Worm (Caenorhabditis elegans) whole organism, midembryonic: Measurements from ENCODE around the gene cpsf-4.

Experiments used
- T22C8.4 ChIP-seq: fragments of 200-800 bp; sonication (Bioruptor generic); IDR thresholded peaks from 2 replicates; pipeline ENCODE4 v1.3.6; 2022; ENCODE audit warnings: missing genetic modification characterization, missing compliant biosample characterization
- cog-1 ChIP-seq: sonication (generic microtip); optimal IDR thresholded peaks from 2 replicates; lab custom pipeline; 2016; ENCODE audit warnings: missing genetic modification characterization, missing compliant biosample characterization
- flt-1 ChIP-seq: fragments of 200-800 bp; sonication (Bioruptor generic); IDR thresholded peaks from 2 replicates; pipeline ENCODE4 v1.3.6; 2022; ENCODE audit warnings: missing genetic modification characterization, missing compliant biosample characterization
- klf-2 ChIP-seq: fragments of 200-800 bp; sonication (Bioruptor generic); conservative IDR thresholded peaks from 2 replicates; pipeline ENCODE4 v1.3.6; 2022; ENCODE audit warnings: missing genetic modification reagents, missing genetic modification characterization, missing compliant biosample characterization
- med-1 ChIP-seq: sonication (generic microtip); optimal IDR thresholded peaks from 2 replicates; lab custom pipeline; 2017; ENCODE audit warnings: missing genetic modification characterization, mild to moderate bottlenecking, missing compliant biosample characterization, antibody characterized with exemption, missing genetic modification reagents; ENCODE audit not compliant: insufficient read depth
- ref-1 ChIP-seq: fragments of 200-800 bp; sonication (Bioruptor generic); conservative IDR thresholded peaks from 2 replicates; pipeline ENCODE4 v1.3.6; 2022; ENCODE audit warnings: missing genetic modification reagents, missing genetic modification characterization, missing compliant biosample characterization
- tab-1 ChIP-seq: fragments of 200-800 bp; sonication (Bioruptor generic); IDR thresholded peaks from 2 replicates; pipeline ENCODE4 v1.3.6; 2022; ENCODE audit warnings: missing genetic modification characterization, missing compliant biosample characterization
- ztf-23 ChIP-seq: fragments of 200-800 bp; sonication (Bioruptor generic); IDR thresholded peaks from 2 replicates; pipeline ENCODE4 v1.3.6; 2022; ENCODE audit warnings: missing genetic modification reagents, missing genetic modification characterization, missing compliant biosample characterization
- ztf-29 ChIP-seq: fragments of 200-800 bp; sonication (Bioruptor generic); IDR thresholded peaks from 2 replicates; pipeline ENCODE4 v1.3.6; 2022; ENCODE audit warnings: missing genetic modification reagents, missing genetic modification characterization, missing compliant biosample characterization

DNA sequence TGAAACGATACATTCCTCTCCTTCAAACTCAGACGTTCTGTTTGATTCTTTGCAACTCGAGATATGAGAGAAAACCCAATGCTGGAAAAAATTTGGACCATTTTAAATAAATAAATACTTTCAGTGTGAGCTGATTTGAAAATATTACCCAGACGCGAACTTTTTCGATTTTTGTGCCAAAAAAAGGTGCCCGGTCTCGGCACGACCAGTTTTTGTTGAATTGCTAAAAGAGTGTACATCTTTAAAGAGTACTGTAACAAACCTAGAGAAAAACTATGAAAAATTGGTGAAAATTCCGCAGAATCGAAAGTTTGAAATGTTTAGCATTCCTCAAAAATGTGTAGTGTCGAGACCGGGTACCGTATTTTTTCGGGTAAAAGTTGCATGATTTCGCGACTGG lies 32.0 kb downstream of the cpsf-4 start, which contains the start of gene K08E4.8:
- TF ChIP-seq cog-1 (tag; lab: Kevin White, UChicago) (no peak), tab-1 (GFP tag; lab: Robert Waterston, UW) (no peak), flt-1 (GFP tag; lab: Robert Waterston, UW) (no peak), klf-2 (GFP tag; lab: Robert Waterston, UW) (no peak), T22C8.4 (GFP tag; lab: Robert Waterston, UW) (no peak), med-1 (no peak), ref-1 (GFP tag; lab: Robert Waterston, UW) (no peak), ztf-29 (GFP tag; lab: Robert Waterston, UW) (no peak), ztf-23 (GFP tag; lab: Robert Waterston, UW) (no peak)
